Worm (Caenorhabditis elegans): ENCODE measurements around the gene rac-2.

DNA sequence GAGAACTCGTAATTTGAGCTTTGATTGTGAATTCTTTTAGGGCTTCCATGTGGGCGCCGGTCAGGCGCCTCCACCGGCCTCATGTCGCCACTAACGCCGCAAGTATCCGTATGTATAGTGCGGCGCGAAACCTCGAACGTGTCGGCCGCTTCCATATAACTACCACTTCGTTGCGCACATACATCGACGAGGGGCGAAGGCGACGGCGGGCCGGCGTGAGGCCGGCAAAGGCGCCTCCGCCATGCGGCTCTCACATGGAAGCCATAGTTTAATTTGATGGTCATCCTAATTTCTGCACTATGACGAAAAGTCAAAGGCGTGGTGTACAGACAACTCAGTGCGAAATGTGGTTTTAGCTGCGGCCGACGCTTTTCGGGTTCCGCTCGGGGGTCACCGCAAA is 2.1 kb downstream of the rac-2 start:
- TF ChIP-seq lsy-2 (tag; optimal IDR thresholded peaks at IDR 0.05) (no peak), lir-3 (tag; optimal IDR thresholded peaks at IDR 0.05; ENCODE audit: poor library complexity) (no peak), ceh-82 (tag; optimal IDR thresholded peaks at IDR 0.05) (no peak), aly-2 (tag; optimal IDR thresholded peaks at IDR 0.05) (no peak), xbp-1 (tag; optimal IDR thresholded peaks at IDR 0.05) (no peak), lin-39 (tag; optimal IDR thresholded peaks at IDR 0.05) (no peak), nhr-237 (tag; optimal IDR thresholded peaks at IDR 0.05) (no peak), nhr-28 (tag; optimal IDR thresholded peaks at IDR 0.05) (no peak), grh-1 (GFP tag; IDR thresholded peaks at IDR 0.05) (no peak), nhr-76 (tag; optimal IDR thresholded peaks at IDR 0.05) (no peak), nhr-90 (tag; optimal IDR thresholded peaks at IDR 0.05; ENCODE audit: poor library complexity) (no peak)
